Worm (Caenorhabditis elegans) whole organism, L2 larva: ENCODE data around the gene F54B3.1.
"Not testable (repeated sequence)": the region's sequence is repeated elsewhere in the genome, so short reads cannot be mapped to it uniquely, and the experiment has no call there.

Experiments used
- C34F6.9 ChIP-seq: fragments of 150-350 bp; optimal IDR thresholded peaks from 2 replicates; lab custom pipeline; 2014; ENCODE audit warnings: missing biosample characterization, missing genetic modification characterization
- F13H6.1 ChIP-seq: sonication (generic microtip); optimal IDR thresholded peaks from 2 replicates; lab custom pipeline; 2016; ENCODE audit warnings: missing genetic modification characterization, missing compliant biosample characterization
- R02D3.7 ChIP-seq: fragments of 150-350 bp; optimal IDR thresholded peaks from 2 replicates; lab custom pipeline; 2014; ENCODE audit warnings: missing biosample characterization, missing genetic modification characterization
- Y55F3AM.14 ChIP-seq: fragments of 200-800 bp; sonication (Bioruptor generic); optimal IDR thresholded peaks from 2 replicates; lab custom pipeline; 2018; ENCODE audit warnings: mild to moderate bottlenecking, missing genetic modification characterization, missing compliant biosample characterization
- ZK546.5 ChIP-seq: sonication (generic microtip); optimal IDR thresholded peaks from 2 replicates; lab custom pipeline; 2017; ENCODE audit warnings: missing biosample characterization, missing genetic modification characterization
- ama-1 ChIP-seq: fragments of 150-350 bp; optimal IDR thresholded peaks from 2 replicates; lab custom pipeline; 2018; ENCODE audit warnings: inconsistent platforms
- crh-2 ChIP-seq: sonication (generic microtip); optimal IDR thresholded peaks from 2 replicates; lab custom pipeline; 2017; ENCODE audit warnings: missing biosample characterization, missing genetic modification characterization
- dmd-4 ChIP-seq: sonication (generic microtip); optimal IDR thresholded peaks from 2 replicates; lab custom pipeline; 2017; ENCODE audit warnings: missing biosample characterization, missing genetic modification characterization
- egl-27 ChIP-seq: sonication (generic microtip); optimal IDR thresholded peaks from 3 replicates; lab custom pipeline; 2017; ENCODE audit warnings: missing biosample characterization, missing genetic modification reagents, missing genetic modification characterization
- elt-1 ChIP-seq: fragments of 150-350 bp; optimal IDR thresholded peaks from 2 replicates; lab custom pipeline; 2014; ENCODE audit warnings: missing biosample characterization, missing genetic modification characterization
- elt-3 ChIP-seq: sonication (generic microtip); optimal IDR thresholded peaks from 2 replicates; lab custom pipeline; 2017; ENCODE audit warnings: missing biosample characterization, missing genetic modification characterization
- fos-1 ChIP-seq: fragments of 150-350 bp; optimal IDR thresholded peaks from 2 replicates; lab custom pipeline; 2014; ENCODE audit warnings: missing biosample characterization, missing genetic modification characterization
- lin-11 ChIP-seq: fragments of 150-350 bp; sonication (generic microtip); optimal IDR thresholded peaks from 2 replicates; lab custom pipeline; 2014; ENCODE audit warnings: missing biosample characterization, missing genetic modification characterization, inconsistent platforms, mixed read lengths
- lin-13 ChIP-seq: fragments of 150-350 bp; optimal IDR thresholded peaks from 2 replicates; lab custom pipeline; 2014; ENCODE audit warnings: missing biosample characterization, missing genetic modification reagents, missing genetic modification characterization
- mab-5 ChIP-seq: fragments of 150-350 bp; optimal IDR thresholded peaks from 2 replicates; lab custom pipeline; 2014; ENCODE audit warnings: missing biosample characterization, missing genetic modification characterization
- mbf-1 ChIP-seq: sonication (generic microtip); optimal IDR thresholded peaks from 2 replicates; lab custom pipeline; 2017; ENCODE audit warnings: missing biosample characterization, missing genetic modification characterization
- nhr-10 ChIP-seq: sonication (generic microtip); optimal IDR thresholded peaks from 2 replicates; lab custom pipeline; 2017; ENCODE audit warnings: missing biosample characterization, missing genetic modification characterization
- nhr-11 ChIP-seq: fragments of 150-350 bp; optimal IDR thresholded peaks from 2 replicates; lab custom pipeline; 2014; ENCODE audit warnings: missing biosample characterization, missing genetic modification characterization
- nhr-12 ChIP-seq: fragments of 150-350 bp; optimal IDR thresholded peaks from 2 replicates; lab custom pipeline; 2014; ENCODE audit warnings: missing biosample characterization, missing genetic modification characterization
- nhr-129 ChIP-seq: fragments of 150-350 bp; optimal IDR thresholded peaks from 2 replicates; lab custom pipeline; 2014; ENCODE audit warnings: missing biosample characterization, missing genetic modification characterization
- nhr-21 ChIP-seq: fragments of 150-350 bp; optimal IDR thresholded peaks from 2 replicates; lab custom pipeline; 2014; ENCODE audit warnings: missing biosample characterization, missing genetic modification characterization
- nhr-237 ChIP-seq: fragments of 150-350 bp; optimal IDR thresholded peaks from 2 replicates; lab custom pipeline; 2014; ENCODE audit warnings: missing biosample characterization, missing genetic modification characterization
- nhr-25 ChIP-seq: fragments of 150-350 bp; sonication (generic microtip); optimal IDR thresholded peaks from 3 replicates; lab custom pipeline; 2014; ENCODE audit warnings: missing biosample characterization, missing genetic modification characterization
- nhr-77 ChIP-seq: fragments of 150-350 bp; optimal IDR thresholded peaks from 2 replicates; lab custom pipeline; 2014; ENCODE audit warnings: missing biosample characterization, missing genetic modification characterization
- sem-4 ChIP-seq: fragments of 150-350 bp; optimal IDR thresholded peaks from 2 replicates; lab custom pipeline; 2014; ENCODE audit warnings: missing biosample characterization, missing genetic modification reagents, missing genetic modification characterization
- skn-1 ChIP-seq: sonication (generic microtip); optimal IDR thresholded peaks from 2 replicates; lab custom pipeline; 2017; ENCODE audit warnings: missing biosample characterization, missing genetic modification characterization
- sma-3 ChIP-seq: sonication (generic microtip); optimal IDR thresholded peaks from 2 replicates; lab custom pipeline; 2016; ENCODE audit warnings: missing genetic modification reagents, missing genetic modification characterization, missing compliant biosample characterization
- snpc-4 ChIP-seq: fragments of 150-350 bp; optimal IDR thresholded peaks from 2 replicates; lab custom pipeline; 2014; ENCODE audit warnings: missing biosample characterization, missing genetic modification characterization
- unc-39 ChIP-seq: fragments of 150-350 bp; optimal IDR thresholded peaks from 2 replicates; lab custom pipeline; 2014; ENCODE audit warnings: missing biosample characterization, missing genetic modification characterization
- unc-55 ChIP-seq: fragments of 150-350 bp; sonication (generic microtip); optimal IDR thresholded peaks from 3 replicates; lab custom pipeline; 2014; ENCODE audit warnings: missing biosample characterization, missing genetic modification reagents, missing genetic modification characterization
- unc-62 ChIP-seq: fragments of 150-350 bp; optimal IDR thresholded peaks from 2 replicates; lab custom pipeline; 2014; ENCODE audit warnings: missing biosample characterization, missing genetic modification reagents, missing genetic modification characterization
- zag-1 ChIP-seq: fragments of 150-350 bp; optimal IDR thresholded peaks from 2 replicates; lab custom pipeline; 2014; ENCODE audit warnings: missing biosample characterization, missing genetic modification characterization
- ztf-1 ChIP-seq: fragments of 200-800 bp; sonication (Bioruptor generic); conservative IDR thresholded peaks from 2 replicates; pipeline ENCODE4 v1.3.6; 2022; ENCODE audit warnings: missing genetic modification characterization, missing compliant biosample characterization
- ztf-4 ChIP-seq: fragments of 150-350 bp; optimal IDR thresholded peaks from 2 replicates; lab custom pipeline; 2014; ENCODE audit warnings: missing biosample characterization, missing genetic modification characterization

F54B3.1 gene

ce11 chrII:10239595-10239994 is 11.5 kb upstream of the F54B3.1 start, which contains the start of gene mec-15:
mec-15 (minus strand) TSS chrII:10239695.
- TF ChIP-seq dmd-4 (tag; lab: Kevin White, UChicago) (no peak), elt-3 (tag; lab: Kevin White, UChicago) (no peak), lin-13 (GFP tag; lab: Kevin White, UChicago) (no peak), nhr-77 (tag; lab: Kevin White, UChicago) (no peak), egl-27 (no peak), nhr-21 (tag; lab: Kevin White, UChicago) (no peak), nhr-12 (tag; lab: Kevin White, UChicago) (no peak), fos-1 (tag; lab: Kevin White, UChicago) (no peak), ama-1 (lab: Kevin White, UChicago) (no peak), F13H6.1 (tag; lab: Kevin White, UChicago) (no peak)
- TF ChIP-seq, all 48 proteins: peak for 0

- no peak for TF ChIP-seq nhr-11 (tag; lab: Kevin White, UChicago)
- TF ChIP-seq C34F6.9 (tag; lab: Kevin White, UChicago): no peak
- no peak for TF ChIP-seq egl-27
- TF ChIP-seq unc-55: no peak
- TF ChIP-seq nhr-10 (tag; lab: Kevin White, UChicago): no peak
- no peak for TF ChIP-seq crh-2 (tag; lab: Kevin White, UChicago)
- TF ChIP-seq nhr-237 (tag; lab: Kevin White, UChicago): no peak
- TF ChIP-seq lin-13 (GFP tag; lab: Kevin White, UChicago): no peak
- TF ChIP-seq ZK546.5 (tag; lab: Kevin White, UChicago): no peak
These were observed 8.8 kb upstream of the F54B3.1 start, which contains the start of gene mrps-14 for ce11 chrII:10242294-10242693. mrps-14 (minus strand) TSS chrII:10242490.

- TF ChIP-seq nhr-10 (tag; lab: Kevin White, UChicago) (no peak), fos-1 (tag; lab: Kevin White, UChicago) (no peak), crh-2 (tag; lab: Kevin White, UChicago) (no peak), sma-3 (GFP tag; lab: Kevin White, UChicago) (no peak), mbf-1 (tag; lab: Kevin White, UChicago) (no peak), F13H6.1 (tag; lab: Kevin White, UChicago) (no peak), dmd-4 (tag; lab: Kevin White, UChicago) (no peak), ztf-1 (GFP tag; lab: Robert Waterston, UW) (no peak)
These were observed 5.5 kb upstream of the F54B3.1 start for ce11 chrII:10245612-10246011.

- TF ChIP-seq ztf-4 (tag; lab: Kevin White, UChicago) (no peak), unc-62 (GFP tag; lab: Kevin White, UChicago) (no peak), nhr-21 (tag; lab: Kevin White, UChicago) (no peak), zag-1 (tag; lab: Kevin White, UChicago) (no peak), fos-1 (tag; lab: Kevin White, UChicago) (no peak), R02D3.7 (tag; lab: Kevin White, UChicago) (no peak), nhr-11 (tag; lab: Kevin White, UChicago) (no peak), nhr-237 (tag; lab: Kevin White, UChicago) (no peak), sem-4 (tag; lab: Kevin White, UChicago) (no peak), skn-1 (no peak), lin-11 (tag; lab: Kevin White, UChicago) (no peak), nhr-129 (tag; lab: Kevin White, UChicago) (no peak), mbf-1 (tag; lab: Kevin White, UChicago) (no peak), elt-1 (tag; lab: Kevin White, UChicago) (no peak), ama-1 (lab: Kevin White, UChicago) (no peak), unc-39 (tag; lab: Kevin White, UChicago) (no peak), nhr-25 (tag; lab: Kevin White, UChicago) (no peak), snpc-4 (no peak), ZK546.5 (tag; lab: Kevin White, UChicago) (no peak)
These were observed 3.9 kb upstream of the F54B3.1 start for ce11 chrII:10247154-10247553.

ce11 chrII:10247594-10248283 is 3.3 kb upstream of the F54B3.1 start, which contains the start of gene nrde-2:
nrde-2 (minus strand) TSS chrII:10247638.
- not testable (repeated sequence) for TF ChIP-seq egl-27; Y55F3AM.14 (GFP tag; lab: Kevin White, UChicago); mab-5 (tag; lab: Kevin White, UChicago)
